Worm (Caenorhabditis elegans): Measurements from ENCODE around the gene Y116A8C.49.

ce11 chrIV:16921999-16922398 is 9.0 kb downstream of the Y116A8C.49 start:
- no peak for TF ChIP-seq pha-4 (tag; optimal IDR thresholded peaks at IDR 0.05)
- TF ChIP-seq nhr-2 (tag; optimal IDR thresholded peaks at IDR 0.05): no peak
- TF ChIP-seq blmp-1 (tag; optimal IDR thresholded peaks at IDR 0.05): no peak
- no peak for TF ChIP-seq elt-3 (tag; optimal IDR thresholded peaks at IDR 0.05)
- TF ChIP-seq zip-8 (tag; optimal IDR thresholded peaks at IDR 0.05): no peak
- TF ChIP-seq ces-1 (GFP tag; optimal IDR thresholded peaks at IDR 0.05): no peak
- TF ChIP-seq unc-62 (GFP tag; optimal IDR thresholded peaks at IDR 0.05): no peak
- no peak for TF ChIP-seq snpc-4 (tag; optimal IDR thresholded peaks at IDR 0.05)
- TF ChIP-seq lin-32 (GFP tag; optimal IDR thresholded peaks at IDR 0.05): no peak
- TF ChIP-seq lsy-2 (tag; optimal IDR thresholded peaks at IDR 0.05): no peak
- no peak for TF ChIP-seq nhr-76 (tag; optimal IDR thresholded peaks at IDR 0.05)

All from whole organism, mixed stage, embryonic.